Worm (Caenorhabditis elegans) whole organism, midembryonic: ENCODE data around the gene F36H12.4.
"Not testable (repeated sequence)": the region's sequence is repeated elsewhere in the genome, so short reads cannot be mapped to it uniquely, and the experiment has no call there.

ENCODE experiments used
- T22C8.4 ChIP-seq: fragments of 200-800 bp; sonication (Bioruptor generic); IDR thresholded peaks from 2 replicates; pipeline ENCODE4 v1.3.6; 2022; ENCODE audit warnings: missing genetic modification characterization, missing compliant biosample characterization
- cog-1 ChIP-seq: sonication (generic microtip); optimal IDR thresholded peaks from 2 replicates; lab custom pipeline; 2016; ENCODE audit warnings: missing genetic modification characterization, missing compliant biosample characterization
- flt-1 ChIP-seq: fragments of 200-800 bp; sonication (Bioruptor generic); IDR thresholded peaks from 2 replicates; pipeline ENCODE4 v1.3.6; 2022; ENCODE audit warnings: missing genetic modification characterization, missing compliant biosample characterization
- klf-2 ChIP-seq: fragments of 200-800 bp; sonication (Bioruptor generic); conservative IDR thresholded peaks from 2 replicates; pipeline ENCODE4 v1.3.6; 2022; ENCODE audit warnings: missing genetic modification reagents, missing genetic modification characterization, missing compliant biosample characterization
- med-1 ChIP-seq: sonication (generic microtip); optimal IDR thresholded peaks from 2 replicates; lab custom pipeline; 2017; ENCODE audit warnings: missing genetic modification characterization, mild to moderate bottlenecking, missing compliant biosample characterization, antibody characterized with exemption, missing genetic modification reagents; ENCODE audit not compliant: insufficient read depth
- ref-1 ChIP-seq: fragments of 200-800 bp; sonication (Bioruptor generic); conservative IDR thresholded peaks from 2 replicates; pipeline ENCODE4 v1.3.6; 2022; ENCODE audit warnings: missing genetic modification reagents, missing genetic modification characterization, missing compliant biosample characterization
- tab-1 ChIP-seq: fragments of 200-800 bp; sonication (Bioruptor generic); IDR thresholded peaks from 2 replicates; pipeline ENCODE4 v1.3.6; 2022; ENCODE audit warnings: missing genetic modification characterization, missing compliant biosample characterization
- ztf-23 ChIP-seq: fragments of 200-800 bp; sonication (Bioruptor generic); IDR thresholded peaks from 2 replicates; pipeline ENCODE4 v1.3.6; 2022; ENCODE audit warnings: missing genetic modification reagents, missing genetic modification characterization, missing compliant biosample characterization
- ztf-29 ChIP-seq: fragments of 200-800 bp; sonication (Bioruptor generic); IDR thresholded peaks from 2 replicates; pipeline ENCODE4 v1.3.6; 2022; ENCODE audit warnings: missing genetic modification reagents, missing genetic modification characterization, missing compliant biosample characterization

The F36H12.4 gene

ce11 chrIV:5268803-5269202, at the start of gene F36H12.4:
TSS of gene F36H12.4 (plus strand) at chrIV:5269103.
- TF ChIP-seq T22C8.4 (GFP tag; lab: Robert Waterston, UW), result no peak
- TF ChIP-seq ref-1, result no peak
- no peak for TF ChIP-seq cog-1 (tag; lab: Kevin White, UChicago)
- TF ChIP-seq med-1 (GFP tag; lab: Kevin White, UChicago), result no peak
- TF ChIP-seq tab-1 (GFP tag; lab: Robert Waterston, UW), result no peak
- no peak for TF ChIP-seq flt-1 (GFP tag; lab: Robert Waterston, UW)
- no peak for TF ChIP-seq ztf-29 (GFP tag; lab: Robert Waterston, UW)
- no peak for TF ChIP-seq ztf-23 (GFP tag; lab: Robert Waterston, UW)
- no peak for TF ChIP-seq klf-2 (GFP tag; lab: Robert Waterston, UW)

- TF ChIP-seq ref-1 (no peak), tab-1 (GFP tag; lab: Robert Waterston, UW) (no peak), ztf-29 (GFP tag; lab: Robert Waterston, UW) (no peak), T22C8.4 (GFP tag; lab: Robert Waterston, UW) (no peak), cog-1 (tag; lab: Kevin White, UChicago) (no peak), med-1 (GFP tag; lab: Kevin White, UChicago) (no peak), ztf-23 (GFP tag; lab: Robert Waterston, UW) (no peak), flt-1 (GFP tag; lab: Robert Waterston, UW) (no peak), klf-2 (GFP tag; lab: Robert Waterston, UW) (no peak)
These were observed 47.2 kb upstream of the F36H12.4 start for ce11 chrIV:5221721-5222120.

ce11 chrIV:5224238-5224637, 44.7 kb upstream of the F36H12.4 start, which contains the start of gene Y59E9AL.8:
TSS of gene Y59E9AL.8 (minus strand) at chrIV:5224338.
- TF ChIP-seq ztf-29 (GFP tag; lab: Robert Waterston, UW) (no peak), cog-1 (tag; lab: Kevin White, UChicago) (no peak), med-1 (GFP tag; lab: Kevin White, UChicago) (no peak), klf-2 (GFP tag; lab: Robert Waterston, UW) (no peak), tab-1 (GFP tag; lab: Robert Waterston, UW) (no peak), ref-1 (no peak), flt-1 (GFP tag; lab: Robert Waterston, UW) (no peak), ztf-23 (GFP tag; lab: Robert Waterston, UW) (no peak), T22C8.4 (GFP tag; lab: Robert Waterston, UW) (no peak)

- TF ChIP-seq flt-1 (GFP tag; lab: Robert Waterston, UW); cog-1 (tag; lab: Kevin White, UChicago); ztf-29 (GFP tag; lab: Robert Waterston, UW): not testable (repeated sequence)
These were observed 43.6 kb upstream of the F36H12.4 start, which contains the start of gene cylc-1 for ce11 chrIV:5225277-5225822. TSS of gene cylc-1 (minus strand) at chrIV:5225772.

- not testable (repeated sequence) for TF ChIP-seq klf-2, T22C8.4, ztf-29 (GFP tag; lab: Robert Waterston, UW)
These were observed 42.4 kb upstream of the F36H12.4 start, which contains the start of gene nsph-4.1 for ce11 chrIV:5226552-5226951. TSS of gene nsph-4.1 (plus strand) at chrIV:5226852.

ce11 chrIV:5228619-5229018, 40.3 kb upstream of the F36H12.4 start, which contains the start of gene thn-6:
TSS of gene thn-6 (plus strand) at chrIV:5228919.
- TF ChIP-seq ztf-29 (GFP tag; lab: Robert Waterston, UW) (no peak), ztf-23 (GFP tag; lab: Robert Waterston, UW) (no peak), cog-1 (tag; lab: Kevin White, UChicago) (no peak), flt-1 (GFP tag; lab: Robert Waterston, UW) (no peak), tab-1 (GFP tag; lab: Robert Waterston, UW) (no peak), klf-2 (GFP tag; lab: Robert Waterston, UW) (no peak)

- TF ChIP-seq tab-1 (GFP tag; lab: Robert Waterston, UW) (no peak), ref-1 (no peak), flt-1 (GFP tag; lab: Robert Waterston, UW) (no peak), T22C8.4 (GFP tag; lab: Robert Waterston, UW) (no peak), cog-1 (tag; lab: Kevin White, UChicago) (no peak), ztf-29 (GFP tag; lab: Robert Waterston, UW) (no peak), ztf-23 (GFP tag; lab: Robert Waterston, UW) (no peak), med-1 (GFP tag; lab: Kevin White, UChicago) (no peak), klf-2 (GFP tag; lab: Robert Waterston, UW) (no peak)
These were observed 38.4 kb upstream of the F36H12.4 start, which contains the start of gene thn-5 for ce11 chrIV:5230530-5230929. TSS of gene thn-5 (plus strand) at chrIV:5230830.

- TF ChIP-seq ztf-29 (GFP tag; lab: Robert Waterston, UW); flt-1 (GFP tag; lab: Robert Waterston, UW); cog-1 (tag; lab: Kevin White, UChicago): not testable (repeated sequence)
These were observed 14.2 kb upstream of the F36H12.4 start, which contains the start of gene F36H12.10 for ce11 chrIV:5254678-5255077. TSS of gene F36H12.10 (minus strand) at chrIV:5254778.

ce11 chrIV:5256731-5257130, 12.2 kb upstream of the F36H12.4 start, which contains the start of gene F36H12.9:
TSS of gene F36H12.9 (plus strand) at chrIV:5257031.
- TF ChIP-seq ztf-29, T22C8.4, flt-1 (GFP tag; lab: Robert Waterston, UW): not testable (repeated sequence)

- TF ChIP-seq cog-1 (tag; lab: Kevin White, UChicago); tab-1 (GFP tag; lab: Robert Waterston, UW); flt-1 (GFP tag; lab: Robert Waterston, UW): not testable (repeated sequence)
These were observed 10.5 kb upstream of the F36H12.4 start, which contains the start of gene ttbk-2.1 for ce11 chrIV:5258385-5258784. TSS of gene ttbk-2.1 (plus strand) at chrIV:5258685.
